Fruit fly (Drosophila melanogaster) S2 (cell line): ENCODE data around the gene CG8006.

Source experiments
- CG8478 ChIP-seq: fragments of >200 bp; optimal IDR thresholded peaks from 2 replicates; lab custom pipeline; 2018
- CTCF ChIP-seq, 2 experiments: fragments of >200 bp; optimal IDR thresholded peaks; 2 replicates each; lab custom pipeline; 2018

Gene CG8006

DNA sequence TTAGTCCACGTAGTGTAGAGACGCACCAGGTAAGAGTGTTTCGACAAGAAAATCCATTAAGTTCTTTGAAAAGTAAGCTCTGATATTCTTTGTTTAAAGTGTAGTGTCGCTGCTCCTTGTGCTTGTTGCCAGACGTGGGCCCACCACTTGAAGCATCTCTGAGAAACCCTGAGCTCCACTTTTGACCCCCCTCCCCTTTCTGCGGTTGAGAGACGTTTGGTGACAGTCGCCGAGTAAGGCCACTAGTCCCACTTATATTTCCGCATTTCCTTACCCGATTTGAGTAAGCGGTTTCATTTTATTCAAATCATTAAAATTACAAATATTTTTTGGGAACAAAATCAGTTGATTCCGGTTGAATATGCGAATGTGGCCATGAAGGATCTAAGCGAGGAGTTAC is at the start of gene CG8006:
Gene CG8006 (plus strand): TSS at position 301 of the 400 bp plus-strand sequence.
- TF ChIP-seq CTCF (optimal IDR thresholded peaks at IDR 0.05; lab: Kevin White, UChicago) = no peak
- no peak for TF ChIP-seq CG8478 (lab: Kevin White, UChicago)

DNA sequence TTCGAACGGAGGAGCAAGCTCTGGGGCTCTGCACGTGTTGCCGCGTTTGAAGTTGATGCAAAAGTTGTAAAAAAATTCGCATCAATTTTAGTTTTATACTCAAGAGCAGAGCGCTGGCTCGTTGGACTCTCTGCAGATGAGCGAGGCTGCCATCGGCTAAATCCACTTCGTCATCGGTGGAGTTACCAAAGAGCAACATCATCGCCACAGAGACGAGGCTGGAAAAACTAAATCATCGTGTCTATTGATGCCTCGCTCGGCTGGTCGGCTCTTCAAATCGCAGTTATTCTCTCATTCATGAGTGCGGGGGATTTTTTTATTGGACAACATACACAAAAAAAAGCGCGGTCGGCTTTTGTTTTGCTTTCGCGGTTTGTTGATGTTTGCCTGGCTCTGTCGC is 46.3 kb upstream of the CG8006 start, which contains the start of gene CG13675:
Gene CG13675 (minus strand): TSS at position 83 of the 400 bp plus-strand sequence.
- TF ChIP-seq CG8478 (lab: Kevin White, UChicago) (no peak), CTCF (optimal IDR thresholded peaks at IDR 0.05; lab: Kevin White, UChicago) (no peak)

DNA sequence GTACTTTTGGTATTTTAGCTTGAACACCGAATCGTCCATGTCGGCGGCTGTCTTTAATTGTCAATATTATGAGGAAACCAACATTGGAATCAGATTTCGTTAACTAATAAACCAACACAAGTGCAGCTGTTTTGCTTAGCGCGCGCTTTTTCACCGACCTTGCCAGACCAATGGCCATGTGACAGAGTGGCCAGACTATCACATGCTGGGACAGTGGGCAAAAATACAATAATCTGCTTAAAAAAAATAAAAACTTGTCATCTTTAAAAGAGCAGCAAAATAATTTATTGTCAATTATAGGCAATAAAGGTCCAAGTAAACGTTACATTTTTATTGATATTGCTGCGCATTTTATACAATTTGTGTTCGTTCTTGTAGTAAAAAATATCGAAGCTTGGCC is 35.9 kb upstream of the CG8006 start, which contains the start of gene RecQ4:
Gene RecQ4 (minus strand): TSS at position 161 of the 400 bp plus-strand sequence.
- no peak for TF ChIP-seq CTCF (optimal IDR thresholded peaks at IDR 0.05; lab: Kevin White, UChicago)
- no peak for TF ChIP-seq CG8478 (lab: Kevin White, UChicago)

DNA sequence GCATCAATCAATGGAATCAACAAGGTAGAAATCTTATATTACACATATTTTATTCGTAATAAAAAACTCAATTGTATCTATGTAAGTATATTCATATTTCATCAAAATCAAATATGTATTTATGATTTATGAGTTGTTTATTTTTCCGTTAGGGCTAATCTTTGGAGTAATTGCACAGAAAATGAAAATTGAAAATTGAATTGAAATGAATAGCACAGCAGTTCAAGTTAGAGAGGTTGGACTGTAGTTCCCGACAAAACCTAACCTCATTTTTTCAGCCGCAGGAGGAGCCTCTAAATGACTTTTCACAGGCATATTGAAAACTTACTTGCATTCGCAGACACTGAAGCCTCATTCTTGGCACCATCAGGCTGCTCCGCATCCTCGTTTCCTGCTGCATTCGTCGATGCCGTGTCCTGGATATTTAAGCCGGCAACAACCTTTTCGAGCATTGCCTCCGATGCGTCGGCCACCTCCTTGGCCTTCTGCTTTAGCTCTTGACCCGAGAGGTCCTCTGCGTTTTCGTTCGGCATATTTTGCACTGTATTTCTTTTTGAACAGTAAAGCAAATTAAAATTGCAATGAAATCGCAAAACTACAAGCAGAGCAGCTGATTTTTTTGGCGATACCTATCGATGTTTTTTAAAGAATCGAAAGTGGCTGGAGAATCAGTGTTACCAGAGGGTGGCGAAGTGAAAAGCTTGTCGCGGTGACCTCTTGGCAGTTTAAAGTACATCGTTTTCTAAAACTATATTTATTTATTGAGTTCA is 33.7 kb upstream of the CG8006 start, which contains the start of gene Nmt:
Gene Nmt (minus strand): TSS at position 635 of the 770 bp plus-strand sequence.
- no peak for TF ChIP-seq CG8478 (lab: Kevin White, UChicago)
- TF ChIP-seq CTCF (optimal IDR thresholded peaks at IDR 0.05; lab: Kevin White, UChicago) = no peak

DNA sequence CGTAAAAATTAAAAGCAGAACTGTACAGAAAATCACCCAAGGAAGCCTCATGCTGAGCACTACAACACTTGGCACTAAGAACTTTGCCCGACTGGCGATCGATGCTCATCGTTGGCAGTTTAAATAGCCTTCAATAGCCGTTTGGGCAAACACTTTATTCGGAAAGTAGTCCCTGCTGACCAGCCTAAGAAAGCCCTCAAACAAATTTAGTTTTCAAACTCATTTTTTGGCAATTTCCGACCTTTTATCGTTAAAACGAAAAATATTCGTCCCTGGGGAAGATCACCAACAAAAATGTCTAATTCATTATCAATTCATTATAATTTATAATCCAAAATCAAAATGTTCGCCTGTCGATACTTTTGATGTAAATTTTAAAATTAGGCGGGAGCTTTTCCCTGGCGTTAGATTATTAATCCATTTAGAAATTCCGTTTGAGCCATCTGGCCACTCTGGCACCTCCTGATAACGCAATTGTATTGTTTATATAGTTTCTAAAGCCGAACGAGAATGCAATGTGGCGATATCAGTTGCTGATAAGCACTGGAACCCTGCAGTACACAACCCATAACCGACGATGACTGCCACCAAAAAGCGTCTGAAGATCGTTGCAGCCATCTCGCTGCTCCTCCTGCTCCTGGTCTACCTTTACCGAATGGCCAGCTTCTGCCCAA is 31.1 kb upstream of the CG8006 start, which contains the start of the genes mthl7 and Uxs:
Gene mthl7 (minus strand): TSS at position 51 of the 674 bp plus-strand sequence.
Gene Uxs (plus strand): TSS at position 460 of the 674 bp plus-strand sequence.
- no peak for TF ChIP-seq CG8478 (lab: Kevin White, UChicago)
- TF ChIP-seq CTCF (optimal IDR thresholded peaks at IDR 0.05; lab: Kevin White, UChicago) = no peak

DNA sequence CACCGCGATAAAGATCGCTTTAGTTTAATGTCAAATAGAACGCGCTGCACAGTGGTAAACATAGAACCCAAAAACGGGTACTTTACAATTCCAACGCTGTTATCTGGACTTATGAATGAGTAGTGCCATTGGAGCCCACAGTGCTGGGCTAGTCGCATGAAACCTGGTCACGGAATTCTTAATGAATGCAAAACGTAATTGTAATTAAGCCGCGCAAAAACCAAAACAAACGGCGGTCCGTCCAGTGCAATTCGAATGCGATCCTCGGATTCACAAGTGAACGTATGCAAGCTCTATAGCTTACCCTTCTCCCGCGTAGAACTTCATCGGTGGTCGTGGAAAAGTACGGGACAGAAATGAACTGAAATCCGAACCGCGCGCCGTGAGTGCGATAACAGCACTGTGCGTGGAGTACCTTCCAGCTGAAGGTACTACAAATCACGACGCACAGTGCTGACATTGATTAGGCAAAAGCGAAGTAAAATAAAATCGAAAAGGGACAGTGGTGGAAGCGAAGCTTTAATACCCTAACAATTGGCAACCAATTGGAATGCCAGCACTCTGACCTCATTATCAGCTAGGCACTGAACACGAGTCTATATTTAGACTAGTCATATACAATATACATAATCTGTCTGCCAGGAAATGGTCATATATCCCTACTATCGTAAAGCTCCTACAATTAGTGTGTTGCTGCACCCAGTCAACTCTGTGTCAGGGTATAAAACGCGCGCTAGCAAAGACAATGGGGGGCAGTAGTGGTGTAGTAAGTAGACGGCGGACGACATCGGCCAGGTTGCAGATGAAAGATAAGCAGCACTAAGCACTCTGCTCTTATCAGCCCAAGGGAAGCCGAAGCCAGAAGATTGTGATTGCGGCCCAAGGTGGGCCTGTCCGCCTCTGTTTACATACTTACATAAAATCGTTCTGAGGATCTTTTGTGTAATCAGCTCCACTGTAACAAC is 26.1 kb upstream of the CG8006 start:
- TF ChIP-seq CTCF (optimal IDR thresholded peaks at IDR 0.05; lab: Kevin White, UChicago) (no peak), CG8478 (lab: Kevin White, UChicago) (no peak)

DNA sequence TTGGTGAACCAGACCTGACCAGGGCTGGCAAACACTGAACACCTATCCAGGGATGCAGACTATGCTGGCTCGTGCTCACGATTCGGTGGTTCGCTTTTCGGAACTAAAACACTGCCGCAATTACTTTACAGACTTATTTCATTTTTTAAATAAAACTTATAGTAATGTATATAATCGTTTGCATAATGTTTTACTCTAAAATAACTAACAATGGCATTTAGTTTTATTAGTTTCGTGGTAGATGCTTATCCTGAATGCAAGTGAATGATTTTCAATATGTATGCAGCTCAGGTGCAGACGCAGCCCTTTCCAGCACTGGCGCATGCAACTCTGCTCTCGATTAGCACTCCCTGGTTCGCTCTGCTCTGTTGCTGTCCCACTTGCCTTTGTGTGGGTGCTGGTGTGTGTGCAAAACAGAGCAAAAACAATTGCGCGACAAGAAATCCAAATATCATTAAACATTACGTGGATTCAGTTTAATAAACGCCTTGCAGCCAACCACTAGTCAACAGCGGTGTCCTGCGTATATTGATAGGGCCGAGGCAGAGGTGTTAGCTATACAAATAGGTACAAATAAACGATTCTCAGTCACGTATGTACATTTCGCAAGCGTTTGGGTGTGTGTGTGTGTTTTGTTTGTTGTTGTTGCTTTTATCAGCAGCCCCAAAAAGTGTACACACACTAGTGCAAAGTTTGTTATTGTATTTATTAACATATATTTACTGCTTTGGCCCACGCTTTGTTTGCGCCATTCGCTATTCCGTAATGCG is 24.9 kb upstream of the CG8006 start, which contains the start of the genes ERR and Atg18a:
Gene ERR (minus strand): TSS at position 45 of the 770 bp plus-strand sequence.
Gene Atg18a (plus strand): TSS at position 231 of the 770 bp plus-strand sequence.
- TF ChIP-seq CTCF (optimal IDR thresholded peaks at IDR 0.05; lab: Kevin White, UChicago) (peak in 1 of 2 experiments; percentile 14), CG8478 (lab: Kevin White, UChicago) (no peak)

DNA sequence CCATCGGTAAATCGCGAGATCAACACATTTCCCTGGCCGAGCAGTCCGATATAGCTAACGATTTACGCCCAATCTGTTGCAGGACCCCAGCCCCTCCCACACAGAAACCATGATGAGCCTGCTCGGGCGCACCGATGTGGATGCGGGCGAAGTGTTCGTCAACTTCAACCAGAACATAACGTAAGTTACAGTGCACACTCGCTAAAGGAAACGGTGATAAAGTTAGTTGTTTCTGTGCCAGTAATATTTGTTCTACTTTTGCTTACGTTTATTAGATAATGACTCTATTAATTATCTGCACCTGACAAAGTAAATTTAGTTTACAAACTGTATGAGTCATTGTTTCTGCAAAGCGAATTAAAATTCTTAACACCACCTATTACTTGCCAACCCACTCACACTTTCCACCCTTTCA is 24.3 kb upstream of the CG8006 start:
- no peak for TF ChIP-seq CTCF (optimal IDR thresholded peaks at IDR 0.05; lab: Kevin White, UChicago)
- TF ChIP-seq CG8478 (lab: Kevin White, UChicago) = no peak

DNA sequence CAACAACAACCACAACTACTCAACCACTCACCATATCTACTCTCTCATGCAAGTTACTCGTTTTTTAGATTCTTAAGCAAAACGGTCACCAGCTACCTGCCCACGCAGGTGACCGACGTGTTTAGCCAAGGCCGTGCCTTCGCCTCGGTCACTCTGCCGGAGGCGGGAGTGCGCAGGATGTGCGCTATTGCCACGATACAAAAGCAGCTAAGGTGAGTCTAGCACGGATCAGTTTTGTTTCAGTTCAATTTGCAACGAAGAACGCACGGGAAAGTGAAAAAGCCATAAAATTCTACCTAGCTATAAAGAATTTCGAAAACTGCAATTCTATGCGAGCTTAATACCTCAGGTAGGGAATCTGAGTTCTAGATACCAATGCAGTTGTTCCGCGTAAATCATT is 22.5 kb upstream of the CG8006 start:
- no peak for TF ChIP-seq CTCF (optimal IDR thresholded peaks at IDR 0.05; lab: Kevin White, UChicago)
- no peak for TF ChIP-seq CG8478 (lab: Kevin White, UChicago)

DNA sequence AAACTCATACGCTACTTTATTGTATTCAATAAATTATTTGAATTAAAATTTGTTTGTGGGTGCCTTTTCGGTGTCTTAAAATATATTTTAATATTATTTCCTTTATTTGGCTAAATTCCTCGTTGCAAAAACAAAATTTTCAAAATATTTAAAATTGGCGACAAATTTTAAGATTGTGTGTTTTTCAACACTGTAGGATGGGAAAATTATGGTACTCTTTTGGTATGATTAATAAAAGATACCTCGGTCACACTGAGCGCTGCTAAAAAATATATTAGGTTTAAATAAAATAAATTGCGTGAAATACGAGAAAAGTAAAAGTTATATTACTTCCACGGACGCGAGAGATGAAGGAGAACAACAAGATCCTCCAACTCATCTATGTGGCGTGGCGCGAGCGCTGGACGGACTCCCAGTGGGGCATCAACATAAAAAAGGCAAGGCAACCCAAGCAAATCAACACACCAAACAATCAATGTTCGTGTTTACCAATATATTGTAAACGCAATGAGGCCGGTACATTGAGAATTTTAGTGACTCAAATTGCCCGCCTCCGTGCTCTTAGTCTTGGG is 20.6 kb upstream of the CG8006 start, which contains the start of gene MED24:
Gene MED24 (plus strand): TSS at position 229 of the 572 bp plus-strand sequence.
- TF ChIP-seq CG8478 (lab: Kevin White, UChicago) (no peak), CTCF (optimal IDR thresholded peaks at IDR 0.05; lab: Kevin White, UChicago) (no peak)

DNA sequence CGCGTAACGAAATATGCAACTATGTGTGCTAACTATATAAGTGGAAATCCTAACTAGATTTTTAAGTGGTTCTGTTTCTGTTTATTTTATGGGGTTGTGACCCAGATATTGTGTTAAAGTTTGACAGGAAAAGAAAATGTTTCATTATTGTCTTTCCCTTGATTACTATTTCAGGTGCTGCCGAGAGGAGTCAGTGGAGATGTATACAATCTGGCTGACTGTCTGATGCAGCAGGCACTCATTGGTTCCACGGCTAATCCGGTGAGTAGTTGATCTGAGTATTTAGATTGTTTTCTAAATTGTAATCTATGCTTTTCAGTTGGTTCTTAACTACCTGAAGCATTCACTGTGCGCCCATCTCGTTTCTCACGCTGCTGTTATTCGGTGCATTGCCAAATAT is 18.7 kb upstream of the CG8006 start, which contains the start of gene CG7387:
Gene CG7387 (minus strand): TSS at position 101 of the 400 bp plus-strand sequence.
- TF ChIP-seq CTCF (optimal IDR thresholded peaks at IDR 0.05; lab: Kevin White, UChicago) = no peak
- TF ChIP-seq CG8478 (lab: Kevin White, UChicago) = no peak

DNA sequence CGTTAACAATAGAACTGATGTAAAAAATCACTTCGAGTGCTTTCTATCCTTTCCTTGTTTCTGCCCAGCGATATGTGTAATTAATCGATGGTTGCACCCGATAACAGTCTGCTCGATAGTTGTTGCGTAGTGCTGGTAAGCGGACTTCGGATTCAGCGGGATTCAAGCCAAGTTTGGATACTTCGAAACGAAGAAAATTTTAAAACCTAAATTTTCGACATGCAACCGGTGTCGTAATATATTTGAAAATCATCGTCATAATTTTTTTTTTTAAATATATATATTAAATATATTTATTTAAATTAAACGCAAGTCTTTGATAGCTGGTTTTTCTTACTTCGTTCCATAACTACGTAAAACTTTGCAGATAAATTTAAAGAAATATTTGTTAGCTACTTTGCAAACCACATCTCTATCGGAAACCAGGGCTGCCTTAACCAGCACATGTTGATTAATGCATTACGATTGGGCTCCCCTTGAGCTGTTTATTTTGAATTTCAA is 13.9 kb upstream of the CG8006 start, which contains the start of the genes UbcE2M and Dhps:
Gene UbcE2M (minus strand): TSS at position 209 of the 501 bp plus-strand sequence.
Gene Dhps (plus strand): TSS at position 429 of the 501 bp plus-strand sequence.
- TF ChIP-seq CG8478 (lab: Kevin White, UChicago) = no peak
- TF ChIP-seq CTCF (optimal IDR thresholded peaks at IDR 0.05; lab: Kevin White, UChicago) = no peak
